Worm (Caenorhabditis elegans): ENCODE results near the gene ergo-1.

Gene ergo-1

DNA sequence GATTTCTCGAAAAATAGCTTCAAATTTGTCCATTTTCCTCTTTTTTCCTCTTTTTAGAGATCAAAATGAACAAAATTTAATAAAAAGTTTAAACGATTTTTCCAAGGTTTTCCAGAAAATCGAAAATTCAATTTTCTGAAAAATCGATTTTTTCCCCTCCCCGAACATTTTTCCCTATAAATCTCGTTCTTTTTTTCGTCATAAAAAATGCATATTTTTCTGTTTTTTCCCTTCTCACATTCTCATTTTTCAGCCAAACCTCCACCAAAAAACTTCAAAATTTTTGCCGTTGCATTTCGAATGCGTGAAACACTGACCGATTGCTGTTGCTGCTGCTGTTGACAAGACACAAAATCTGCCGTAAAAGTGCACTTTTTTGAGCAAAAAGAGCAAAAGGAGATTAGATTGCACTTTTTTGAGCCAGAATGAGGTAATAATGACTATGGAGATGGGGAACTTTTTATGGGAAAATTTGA, 26.3 kb upstream of the ergo-1 start, which contains the start of the genes Y50D4C.12 and unc-34:
TSS of gene Y50D4C.12 (plus strand) at position 301 of the 476 bp plus-strand sequence.
TSS of gene unc-34 (plus strand) at position 426 of the 476 bp plus-strand sequence.
- TF ChIP-seq Y22D7AL.16 (tag; optimal IDR thresholded peaks at IDR 0.05) (no peak), syd-9 (tag; optimal IDR thresholded peaks at IDR 0.05) (no peak), sox-4 (tag; optimal IDR thresholded peaks at IDR 0.05) (no peak), pax-1 (tag; optimal IDR thresholded peaks at IDR 0.05) (no peak), ceh-2 (tag; optimal IDR thresholded peaks at IDR 0.05) (no peak), pha-2 (tag; optimal IDR thresholded peaks at IDR 0.05) (no peak), nfya-1 (tag; optimal IDR thresholded peaks at IDR 0.05) (no peak), lin-11 (tag; optimal IDR thresholded peaks at IDR 0.05) (no peak), eyg-1 (tag; optimal IDR thresholded peaks at IDR 0.05) (no peak), F13H6.1 (tag; optimal IDR thresholded peaks at IDR 0.05) (no peak), hlh-13 (GFP tag; optimal IDR thresholded peaks at IDR 0.05) (no peak), pros-1 (tag; optimal IDR thresholded peaks at IDR 0.05) (no peak)

DNA sequence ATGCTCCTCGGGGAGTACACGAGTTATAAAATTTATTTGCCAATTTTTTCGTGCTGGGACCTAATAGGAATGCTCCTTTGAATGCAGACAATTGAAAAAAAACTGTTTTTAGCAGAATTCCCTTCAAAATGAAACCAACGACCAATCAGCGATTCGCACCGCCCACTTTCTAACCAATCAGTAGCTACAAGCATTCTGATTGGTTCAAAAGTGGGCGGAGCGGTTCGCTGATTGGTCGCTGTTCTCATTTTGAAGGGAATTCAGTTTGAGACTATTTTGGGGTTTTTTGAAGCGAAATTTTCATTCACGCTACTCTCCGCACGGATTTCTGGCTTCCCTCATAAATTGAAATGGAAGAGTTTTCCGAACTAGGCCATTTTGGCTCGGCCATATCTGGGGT, 25.5 kb upstream of the ergo-1 start:
- TF ChIP-seq nfya-1 (tag; optimal IDR thresholded peaks at IDR 0.05) (peak; percentile 92), ahr-1 (tag; optimal IDR thresholded peaks at IDR 0.05) (no peak)

DNA sequence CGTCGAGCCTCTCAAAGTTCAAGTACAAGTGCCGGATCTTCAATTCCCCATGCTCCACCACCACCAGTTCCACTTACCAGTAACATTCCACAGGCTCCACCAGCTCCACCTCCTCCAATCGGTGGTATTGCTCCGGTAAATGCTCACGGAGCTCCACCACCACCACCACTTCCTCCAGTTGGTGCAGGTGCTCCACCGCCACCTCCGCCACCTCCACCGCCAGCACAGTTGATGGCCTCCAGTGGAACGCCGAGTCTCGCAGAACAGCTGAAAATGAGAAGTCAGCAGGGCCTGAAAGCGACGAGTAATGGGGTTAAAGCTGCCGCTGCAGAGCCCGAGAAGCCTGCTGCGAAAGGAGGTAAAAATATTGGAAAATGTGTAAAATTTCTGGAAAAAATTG, 18.3 kb upstream of the ergo-1 start:
- TF ChIP-seq hlh-8 (tag; optimal IDR thresholded peaks at IDR 0.05) (no peak), T23F11.4 (GFP tag; optimal IDR thresholded peaks at IDR 0.05) (no peak), ceh-14 (tag; optimal IDR thresholded peaks at IDR 0.05) (no peak), pha-2 (tag; optimal IDR thresholded peaks at IDR 0.05) (no peak)

DNA sequence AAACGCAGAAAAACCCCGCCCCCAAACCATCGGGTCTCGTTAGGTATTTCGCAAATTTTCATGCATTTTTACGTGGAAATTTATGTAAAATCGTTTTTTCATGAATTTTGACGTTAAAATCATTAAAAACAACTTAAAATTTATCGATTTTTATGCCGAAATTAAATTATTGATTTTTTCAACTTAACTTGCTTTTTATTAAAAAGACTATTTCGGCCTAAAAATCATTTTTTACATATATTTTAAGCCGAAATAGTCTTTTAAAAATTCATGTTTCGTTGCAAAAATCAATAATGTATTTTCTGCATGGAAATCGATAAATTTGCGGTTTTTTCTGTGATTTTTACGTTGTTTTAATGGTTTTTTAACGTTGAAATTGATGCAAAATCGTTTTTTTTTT, 13.0 kb upstream of the ergo-1 start:
- TF ChIP-seq nhr-11 (tag; optimal IDR thresholded peaks at IDR 0.05) (no peak), dmd-4 (tag; optimal IDR thresholded peaks at IDR 0.05; ENCODE audit: borderline replicate concordance) (no peak), gmeb-2 (tag; optimal IDR thresholded peaks at IDR 0.05) (no peak), F13H6.1 (tag; optimal IDR thresholded peaks at IDR 0.05) (no peak), ahr-1 (tag; optimal IDR thresholded peaks at IDR 0.05) (no peak), tbx-2 (tag; optimal IDR thresholded peaks at IDR 0.05) (no peak), unc-3 (GFP tag; conservative IDR thresholded peaks at IDR 0.05) (no peak), unc-3 (tag; optimal IDR thresholded peaks at IDR 0.05) (no peak), ceh-2 (tag; optimal IDR thresholded peaks at IDR 0.05) (no peak), ceh-6 (GFP tag; optimal IDR thresholded peaks at IDR 0.05) (no peak), fax-1 (tag; optimal IDR thresholded peaks at IDR 0.05) (no peak), ceh-45 (GFP tag; IDR thresholded peaks at IDR 0.05) (no peak), ztf-16 (tag; optimal IDR thresholded peaks at IDR 0.05) (no peak), syd-9 (tag; optimal IDR thresholded peaks at IDR 0.05) (no peak), K02D7.2 (tag; optimal IDR thresholded peaks at IDR 0.05) (no peak), Y22D7AL.16 (tag; optimal IDR thresholded peaks at IDR 0.05) (no peak), hlh-8 (tag; optimal IDR thresholded peaks at IDR 0.05) (no peak), ama-1 (optimal IDR thresholded peaks at IDR 0.05) (no peak), unc-42 (tag; optimal IDR thresholded peaks at IDR 0.05) (no peak), pha-2 (tag; optimal IDR thresholded peaks at IDR 0.05) (no peak)

DNA sequence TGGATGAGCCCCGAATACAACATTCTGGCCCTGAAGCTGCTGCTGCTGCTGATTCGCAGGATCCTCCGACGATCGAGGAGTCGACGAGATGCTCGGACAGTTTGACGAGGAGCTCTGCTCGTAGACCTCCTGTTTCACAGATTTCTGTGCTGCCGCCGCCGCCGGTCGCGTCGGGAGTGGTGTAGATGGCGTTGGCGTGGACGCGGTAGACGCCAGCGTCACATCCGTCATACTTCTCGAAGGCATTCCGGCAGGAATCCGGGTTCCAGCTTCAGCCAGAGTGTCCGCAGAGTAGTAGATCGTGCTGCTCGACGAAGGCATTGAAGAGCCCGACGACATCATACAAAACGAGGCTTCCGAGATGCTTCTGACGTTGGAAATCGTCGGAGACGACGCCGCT, 7.4 kb upstream of the ergo-1 start:
- TF ChIP-seq nhr-11 (tag; optimal IDR thresholded peaks at IDR 0.05): no peak
- no peak for TF ChIP-seq lim-6 (tag; optimal IDR thresholded peaks at IDR 0.05)
- no peak for TF ChIP-seq unc-55 (GFP tag; optimal IDR thresholded peaks at IDR 0.05)
- no peak for TF ChIP-seq unc-3 (GFP tag; conservative IDR thresholded peaks at IDR 0.05)
- no peak for TF ChIP-seq unc-3 (tag; optimal IDR thresholded peaks at IDR 0.05)
- peak; percentile 16 for TF ChIP-seq hlh-6 (tag; optimal IDR thresholded peaks at IDR 0.05)

DNA sequence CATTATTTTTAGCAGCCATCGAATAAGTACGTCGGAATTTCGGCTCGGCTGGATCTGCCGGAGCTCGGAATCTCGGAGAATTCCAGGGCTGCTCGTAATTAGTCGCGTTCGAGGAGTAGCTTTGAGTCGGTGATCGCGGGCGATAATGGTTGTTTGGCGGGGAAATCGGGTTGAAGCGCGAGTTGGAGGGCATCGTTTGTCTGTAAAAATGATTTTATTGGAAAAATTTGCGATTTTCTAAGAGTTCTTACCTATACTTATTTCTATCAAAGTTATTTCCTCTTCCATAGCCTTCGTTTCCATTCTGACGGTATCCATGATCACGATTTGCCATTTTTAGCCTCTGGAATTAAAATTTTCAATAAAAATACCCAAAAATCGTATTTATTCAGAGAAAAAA, 5.2 kb upstream of the ergo-1 start, which contains the start of gene Y50D4C.5:
TSS of gene Y50D4C.5 (minus strand) at position 345 of the 400 bp plus-strand sequence.
- TF ChIP-seq pha-4 (tag; optimal IDR thresholded peaks at IDR 0.05) (no peak), F13H6.1 (tag; optimal IDR thresholded peaks at IDR 0.05) (no peak), nfya-1 (tag; optimal IDR thresholded peaks at IDR 0.05) (no peak), fax-1 (tag; optimal IDR thresholded peaks at IDR 0.05) (no peak), dve-1 (tag; optimal IDR thresholded peaks at IDR 0.05) (no peak), ama-1 (optimal IDR thresholded peaks at IDR 0.05) (no peak), K02D7.2 (tag; optimal IDR thresholded peaks at IDR 0.05) (no peak), che-1 (tag; optimal IDR thresholded peaks at IDR 0.05) (no peak), gmeb-2 (tag; optimal IDR thresholded peaks at IDR 0.05) (no peak), ceh-9 (tag; optimal IDR thresholded peaks at IDR 0.05) (no peak)

Measured in whole organism, late embryonic.